Fruit fly (Drosophila melanogaster) whole organism, embryonic: ENCODE measurements around the gene kraken.

Source experiments
- Abd-B ChIP-seq: fragments of 200-800 bp; sonication (Bioruptor generic); optimal IDR thresholded peaks from 2 replicates; lab custom pipeline; 2018; ENCODE audit warnings: missing biosample characterization, mild to moderate bottlenecking, missing genetic modification characterization, moderate library complexity
- Asciz ChIP-seq: fragments of 200-800 bp; sonication (Bioruptor generic); optimal IDR thresholded peaks from 2 replicates; lab custom pipeline; 2017; ENCODE audit warnings: missing biosample characterization, mild to moderate bottlenecking, missing genetic modification characterization, missing genetic modification reagents
- Awh ChIP-seq: fragments of 200-800 bp; sonication (Bioruptor generic); IDR thresholded peaks from 2 replicates; pipeline ENCODE4, ENCODE4 v1.3.6; 2022; ENCODE audit warnings: missing biosample characterization, missing genetic modification characterization
- B-H2 ChIP-seq: fragments of 200-800 bp; sonication (Bioruptor generic); optimal IDR thresholded peaks from 2 replicates; lab custom pipeline; 2018; ENCODE audit warnings: missing biosample characterization, mild to moderate bottlenecking, missing genetic modification characterization
- CG15514 ChIP-seq: fragments of 200-800 bp; sonication (Bioruptor generic); optimal IDR thresholded peaks from 3 replicates; lab custom pipeline; 2017; ENCODE audit warnings: missing biosample characterization, missing genetic modification characterization, mild to moderate bottlenecking, moderate library complexity, missing genetic modification reagents
- CG16815 ChIP-seq: fragments of 200-800 bp; sonication (Bioruptor generic); optimal IDR thresholded peaks from 3 replicates; lab custom pipeline; 2017; ENCODE audit warnings: missing biosample characterization, mild to moderate bottlenecking, missing genetic modification characterization
- CG30403 ChIP-seq: fragments of 200-800 bp; sonication (Bioruptor generic); optimal IDR thresholded peaks from 3 replicates; lab custom pipeline; 2016; ENCODE audit warnings: missing biosample characterization, missing genetic modification characterization
- CG32772 ChIP-seq: fragments of 200-800 bp; sonication (Bioruptor generic); IDR thresholded peaks from 2 replicates; pipeline ENCODE4 v1.3.6; 2022; ENCODE audit warnings: missing biosample characterization, missing genetic modification characterization
- CG4282 ChIP-seq: fragments of 200-800 bp; sonication (Bioruptor generic); optimal IDR thresholded peaks from 2 replicates; lab custom pipeline; 2016; ENCODE audit warnings: missing biosample characterization, missing genetic modification characterization
- CG4328 ChIP-seq: fragments of 200-800 bp; sonication (Bioruptor generic); optimal IDR thresholded peaks from 3 replicates; lab custom pipeline; 2017; ENCODE audit warnings: missing biosample characterization, missing genetic modification reagents, missing genetic modification characterization
- CG4404 ChIP-seq: fragments of 200-800 bp; sonication (Bioruptor generic); IDR thresholded peaks from 2 replicates; pipeline ENCODE4 v1.3.6; 2022; ENCODE audit warnings: missing biosample characterization, missing genetic modification characterization
- CG4820 ChIP-seq: fragments of 200-800 bp; sonication (Bioruptor generic); optimal IDR thresholded peaks from 3 replicates; lab custom pipeline; 2016; ENCODE audit warnings: missing biosample characterization, missing genetic modification characterization
- CG6854 ChIP-seq: fragments of 200-800 bp; sonication (Bioruptor generic); optimal IDR thresholded peaks from 3 replicates; lab custom pipeline; 2017; ENCODE audit warnings: missing biosample characterization, mild to moderate bottlenecking, missing genetic modification characterization
- CG7839 ChIP-seq: fragments of 200-800 bp; sonication (Bioruptor generic); optimal IDR thresholded peaks from 3 replicates; lab custom pipeline; 2018; ENCODE audit warnings: missing biosample characterization, mild to moderate bottlenecking, missing genetic modification characterization, moderate library complexity
- CG7987 ChIP-seq: fragments of 200-800 bp; sonication (Bioruptor generic); optimal IDR thresholded peaks from 2 replicates; lab custom pipeline; 2018; ENCODE audit warnings: missing biosample characterization, mild to moderate bottlenecking, missing genetic modification characterization, moderate library complexity
- CG8924 ChIP-seq: fragments of 200-800 bp; optimal IDR thresholded peaks from 3 replicates; lab custom pipeline; 2019; ENCODE audit warnings: missing biosample characterization, mild to moderate bottlenecking, missing genetic modification characterization, moderate library complexity
- CHES-1-like ChIP-seq: fragments of 200-800 bp; sonication (Bioruptor generic); optimal IDR thresholded peaks from 2 replicates; lab custom pipeline; 2016; ENCODE audit warnings: missing biosample characterization, missing genetic modification characterization
- Deaf1 ChIP-seq: fragments of 200-800 bp; optimal IDR thresholded peaks from 3 replicates; lab custom pipeline; 2019; ENCODE audit warnings: missing biosample characterization, mild to moderate bottlenecking, missing genetic modification characterization, moderate library complexity
- HLH3B ChIP-seq: fragments of 200-800 bp; sonication (Bioruptor generic); IDR thresholded peaks from 2 replicates; pipeline ENCODE4 v1.3.6; 2022; ENCODE audit warnings: missing biosample characterization, missing genetic modification characterization
- HmgD ChIP-seq: fragments of 200-800 bp; sonication (Bioruptor generic); optimal IDR thresholded peaks from 3 replicates; lab custom pipeline; 2016; ENCODE audit warnings: missing biosample characterization, missing genetic modification characterization
- Mrtf ChIP-seq: fragments of 200-800 bp; sonication (Bioruptor generic); IDR thresholded peaks from 3 replicates; pipeline ENCODE4 v1.3.6; 2022; ENCODE audit warnings: missing biosample characterization, missing genetic modification characterization
- Oli ChIP-seq: fragments of 200-800 bp; sonication (Bioruptor generic); optimal IDR thresholded peaks from 2 replicates; lab custom pipeline; 2018; ENCODE audit warnings: missing biosample characterization, mild to moderate bottlenecking, missing genetic modification characterization, moderate library complexity
- Opbp ChIP-seq: fragments of 200-800 bp; sonication (Bioruptor generic); IDR thresholded peaks from 3 replicates; pipeline ENCODE4 v1.3.6; 2022; ENCODE audit warnings: missing biosample characterization, missing genetic modification characterization; ENCODE audit not compliant: partially characterized antibody
- Rfx ChIP-seq: fragments of 200-800 bp; sonication (Bioruptor generic); IDR thresholded peaks from 2 replicates; pipeline ENCODE4 v1.3.6; 2022; ENCODE audit warnings: missing biosample characterization, missing genetic modification characterization
- Sox102F ChIP-seq: fragments of 200-800 bp; sonication (Bioruptor generic); optimal IDR thresholded peaks from 2 replicates; lab custom pipeline; 2018; ENCODE audit warnings: missing biosample characterization, mild to moderate bottlenecking, missing genetic modification characterization, moderate library complexity
- TFAM ChIP-seq: fragments of 200-800 bp; sonication (Bioruptor generic); optimal IDR thresholded peaks from 2 replicates; lab custom pipeline; 2017; ENCODE audit warnings: missing biosample characterization, missing genetic modification characterization, inconsistent platforms
- Xrp1 ChIP-seq: fragments of 200-800 bp; sonication (Bioruptor generic); IDR thresholded peaks from 2 replicates; pipeline ENCODE4 v1.3.6; 2022; ENCODE audit warnings: missing biosample characterization, missing genetic modification characterization
- az2 ChIP-seq: fragments of 200-800 bp; sonication (Bioruptor generic); optimal IDR thresholded peaks from 3 replicates; lab custom pipeline; 2016; ENCODE audit warnings: missing biosample characterization, missing genetic modification characterization
- bcd ChIP-seq: fragments of 200-800 bp; sonication (Bioruptor generic); optimal IDR thresholded peaks from 2 replicates; lab custom pipeline; 2017; ENCODE audit warnings: missing biosample characterization, mild to moderate bottlenecking, missing genetic modification characterization
- bsh ChIP-seq, 2 experiments: fragments of 200-800 bp; sonication (Bioruptor generic); optimal IDR thresholded peaks; 2 replicates each; lab custom pipeline; 2017 to 2018; ENCODE audit warnings: mild to moderate bottlenecking in 2 of 2, missing biosample characterization in 2 of 2, missing genetic modification characterization in 2 of 2, moderate library complexity in 1 of 2
- cas ChIP-seq: fragments of 200-800 bp; sonication (Bioruptor generic); IDR thresholded peaks from 2 replicates; pipeline ENCODE4 v1.3.6; 2022; ENCODE audit warnings: missing biosample characterization, missing genetic modification characterization
- ci ChIP-seq: fragments of 200-800 bp; sonication (Bioruptor generic); IDR thresholded peaks from 3 replicates; pipeline ENCODE4 v1.3.6; 2022; ENCODE audit warnings: missing biosample characterization, missing genetic modification characterization
- crc ChIP-seq: fragments of 200-800 bp; sonication (Bioruptor generic); optimal IDR thresholded peaks from 2 replicates; lab custom pipeline; 2016; ENCODE audit warnings: missing biosample characterization, missing genetic modification characterization
- dan ChIP-seq: fragments of 200-800 bp; sonication (Bioruptor generic); IDR thresholded peaks from 2 replicates; pipeline ENCODE4 v1.3.6; 2022; ENCODE audit warnings: missing biosample characterization, missing genetic modification characterization
- dimm ChIP-seq: fragments of 200-800 bp; sonication (Bioruptor generic); IDR thresholded peaks from 2 replicates; pipeline ENCODE4 v1.3.6; 2022; ENCODE audit warnings: missing biosample characterization, missing genetic modification characterization
- dpn ChIP-seq, 2 experiments: fragments of 200-800 bp; sonication (Bioruptor generic); optimal IDR thresholded peaks; 3 replicates each; lab custom pipeline; 2016; ENCODE audit warnings: missing biosample characterization in 2 of 2, missing genetic modification characterization in 2 of 2
- en ChIP-seq: fragments of 200-800 bp; sonication (Bioruptor generic); optimal IDR thresholded peaks from 2 replicates; lab custom pipeline; 2016; ENCODE audit warnings: missing biosample characterization, missing genetic modification characterization
- eyg ChIP-seq: fragments of 200-800 bp; sonication (Bioruptor generic); optimal IDR thresholded peaks from 3 replicates; lab custom pipeline; 2016; ENCODE audit warnings: missing biosample characterization, missing genetic modification characterization
- fd96Cb ChIP-seq: fragments of 200-800 bp; sonication (Bioruptor generic); optimal IDR thresholded peaks from 2 replicates; lab custom pipeline; 2018; ENCODE audit warnings: missing biosample characterization, mild to moderate bottlenecking, missing genetic modification characterization, moderate library complexity
- gem ChIP-seq: fragments of 200-800 bp; sonication (Bioruptor generic); optimal IDR thresholded peaks from 2 replicates; lab custom pipeline; 2019; ENCODE audit warnings: missing biosample characterization, mild to moderate bottlenecking, missing genetic modification characterization, moderate library complexity
- ind ChIP-seq: fragments of 200-800 bp; sonication (Bioruptor generic); optimal IDR thresholded peaks from 3 replicates; lab custom pipeline; 2016; ENCODE audit warnings: missing biosample characterization, missing genetic modification characterization
- kah ChIP-seq: fragments of 200-800 bp; sonication (Bioruptor generic); optimal IDR thresholded peaks from 2 replicates; lab custom pipeline; 2018; ENCODE audit warnings: missing biosample characterization, mild to moderate bottlenecking, missing genetic modification characterization
- lab ChIP-seq: fragments of 200-800 bp; sonication (Bioruptor generic); optimal IDR thresholded peaks from 3 replicates; lab custom pipeline; 2017; ENCODE audit warnings: missing biosample characterization, missing genetic modification characterization, mild to moderate bottlenecking, moderate library complexity, missing genetic modification reagents
- pnt ChIP-seq: fragments of 200-800 bp; sonication (Bioruptor generic); optimal IDR thresholded peaks from 3 replicates; lab custom pipeline; 2016; ENCODE audit warnings: missing biosample characterization, missing genetic modification characterization
- repo ChIP-seq: fragments of 200-800 bp; sonication (Bioruptor generic); optimal IDR thresholded peaks from 2 replicates; lab custom pipeline; 2016; ENCODE audit warnings: missing biosample characterization, missing genetic modification characterization
- scrt ChIP-seq: fragments of 200-800 bp; sonication (Bioruptor generic); optimal IDR thresholded peaks from 2 replicates; lab custom pipeline; 2018; ENCODE audit warnings: missing biosample characterization, mild to moderate bottlenecking, missing genetic modification characterization, moderate library complexity
- shn ChIP-seq: fragments of 200-800 bp; sonication (Bioruptor generic); optimal IDR thresholded peaks from 3 replicates; lab custom pipeline; 2016; ENCODE audit warnings: missing biosample characterization, missing genetic modification characterization
- so ChIP-seq: fragments of 200-800 bp; sonication (Bioruptor generic); IDR thresholded peaks from 3 replicates; pipeline ENCODE4 v1.3.6; 2022; ENCODE audit warnings: missing biosample characterization, missing genetic modification characterization
- tin ChIP-seq: fragments of 200-800 bp; sonication (Bioruptor generic); optimal IDR thresholded peaks from 3 replicates; lab custom pipeline; 2016; ENCODE audit warnings: missing biosample characterization, missing genetic modification characterization
- zf30C ChIP-seq: fragments of 200-800 bp; sonication (Bioruptor generic); optimal IDR thresholded peaks from 3 replicates; lab custom pipeline; 2018; ENCODE audit warnings: missing biosample characterization, mild to moderate bottlenecking, missing genetic modification characterization

Gene kraken

DNA sequence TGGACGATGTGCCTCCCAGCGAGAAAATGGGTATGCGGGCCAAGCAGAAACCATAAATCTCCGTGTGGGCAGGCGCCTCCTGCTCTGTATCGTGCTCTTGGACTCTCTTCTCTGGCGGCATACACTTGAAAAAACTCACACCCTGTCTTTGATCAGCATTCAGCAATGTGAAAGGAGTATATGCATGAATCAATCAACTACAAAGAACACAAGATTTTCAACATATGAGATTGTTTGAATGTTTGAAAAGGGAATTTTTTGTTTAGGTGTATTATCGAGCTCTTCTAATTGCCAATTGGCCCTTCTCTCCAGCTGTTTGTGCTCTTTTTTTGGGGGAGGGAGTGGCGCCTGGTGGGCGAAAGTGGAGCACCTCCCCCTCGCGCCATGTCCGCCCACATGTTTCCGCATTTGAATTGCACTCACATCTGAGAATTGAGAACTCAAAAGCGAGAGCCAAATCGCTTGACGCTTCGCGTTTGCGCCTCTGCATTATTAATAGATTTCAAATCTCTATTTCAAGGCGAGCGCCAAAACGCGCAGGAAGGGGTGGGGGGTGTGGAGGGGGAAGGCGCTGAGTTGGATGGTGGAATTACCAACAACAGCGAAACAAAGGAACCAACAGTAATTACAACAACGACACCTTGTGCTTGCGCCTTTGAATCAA is 7.1 kb upstream of the kraken start (continued):
- peak; percentile 17 for TF ChIP-seq HmgD
- TF ChIP-seq Abd-B (GFP tag; lab: Kevin White, UChicago), result peak; percentile 78
- peak; percentile 73 for TF ChIP-seq CG4328 (GFP tag; lab: Kevin White, UChicago)
- peak; percentile 82 for TF ChIP-seq fd96Cb (tag; lab: Kevin White, UChicago)
- TF ChIP-seq ci, result peak; percentile 97
- peak; percentile 68 for TF ChIP-seq eyg (GFP tag; lab: Kevin White, UChicago)
- no peak for TF ChIP-seq TFAM
- peak; percentile 89 for TF ChIP-seq Xrp1 (GFP tag; lab: Robert Waterston, UW)
- peak; percentile 91 for TF ChIP-seq Mrtf (GFP tag; lab: Robert Waterston, UW)
- TF ChIP-seq HLH3B, result peak; percentile 90
- TF ChIP-seq repo (GFP tag; lab: Kevin White, UChicago), result peak; percentile 80
- TF ChIP-seq CG16815 (GFP tag; lab: Kevin White, UChicago), result peak; percentile 56
- peak; percentile 64 for TF ChIP-seq zf30C (GFP tag; lab: Kevin White, UChicago)
- peak; percentile 91 for TF ChIP-seq Sox102F (GFP tag; lab: Kevin White, UChicago)
- TF ChIP-seq dimm (GFP tag; lab: Robert Waterston, UW), result peak; percentile 84
- peak; percentile 72 for TF ChIP-seq B-H2 (GFP tag; lab: Kevin White, UChicago)
- peak; percentile 86 to 93 for TF ChIP-seq dpn (GFP tag; optimal IDR thresholded peaks at IDR 0.05; lab: Kevin White, UChicago)
- TF ChIP-seq CG4820, result peak; percentile 82
- peak; percentile 87 for TF ChIP-seq CG8924 (tag; lab: Kevin White, UChicago)
- TF ChIP-seq Oli (tag; lab: Kevin White, UChicago), result peak; percentile 83
- TF ChIP-seq CG7987, result peak; percentile 52
- peak; percentile 90 for TF ChIP-seq CG7839 (tag; lab: Kevin White, UChicago)
- TF ChIP-seq so (GFP tag; lab: Robert Waterston, UW), result peak; percentile 91
- peak; percentile 79 for TF ChIP-seq cas
- TF ChIP-seq scrt (GFP tag; lab: Kevin White, UChicago), result peak; percentile 83
- peak; percentile 90 for TF ChIP-seq CHES-1-like (GFP tag; lab: Kevin White, UChicago)
- TF ChIP-seq ind (GFP tag; lab: Kevin White, UChicago), result peak; percentile 89
- TF ChIP-seq Opbp, result no peak
- TF ChIP-seq pnt (GFP tag; lab: Kevin White, UChicago), result peak; percentile 88
- TF ChIP-seq CG15514, result peak; percentile 77
- TF ChIP-seq tin, result peak; percentile 80
- peak; percentile 87 for TF ChIP-seq Awh
- TF ChIP-seq CG4404 (GFP tag; lab: Robert Waterston, UW), result peak; percentile 64
- peak; percentile 58 for TF ChIP-seq CG6854 (GFP tag; lab: Kevin White, UChicago)
- TF ChIP-seq bsh (GFP tag; optimal IDR thresholded peaks at IDR 0.05; lab: Kevin White, UChicago), result peak; percentile 67 to 87
- TF ChIP-seq CG4282, result peak; percentile 21
- peak; percentile 58 for TF ChIP-seq Deaf1 (tag; lab: Kevin White, UChicago)
- TF ChIP-seq CG32772, result peak; percentile 83
- peak; percentile 91 for TF ChIP-seq gem (tag; lab: Kevin White, UChicago)
- peak; percentile 56 for TF ChIP-seq kah (GFP tag; lab: Kevin White, UChicago)
- TF ChIP-seq shn (GFP tag; lab: Kevin White, UChicago), result peak; percentile 85
- TF ChIP-seq Asciz (GFP tag; lab: Kevin White, UChicago), result peak; percentile 87
- TF ChIP-seq lab (GFP tag; lab: Kevin White, UChicago), result peak; percentile 95
- peak; percentile 84 for TF ChIP-seq CG30403 (GFP tag; lab: Kevin White, UChicago)
- no peak for TF ChIP-seq dan (GFP tag; lab: Robert Waterston, UW)
- peak; percentile 85 for TF ChIP-seq crc
- peak; percentile 86 for TF ChIP-seq bcd (GFP tag; lab: Kevin White, UChicago)
- TF ChIP-seq Rfx (GFP tag; lab: Robert Waterston, UW), result peak; percentile 95
- peak; percentile 78 for TF ChIP-seq en (GFP tag; lab: Kevin White, UChicago)
- peak; percentile 86 for TF ChIP-seq az2
